Worm (Caenorhabditis elegans) whole organism, L4/young adult: Measurements from ENCODE around the gene asp-14.

Source experiments
- W03F9.2 ChIP-seq: fragments of 150-350 bp; optimal IDR thresholded peaks from 2 replicates; lab custom pipeline; 2014; ENCODE audit warnings: missing biosample characterization, missing genetic modification characterization
- dao-5 ChIP-seq: sonication (generic microtip); optimal IDR thresholded peaks from 2 replicates; lab custom pipeline; 2016; ENCODE audit warnings: missing genotype, missing genetic modification characterization, moderate library complexity, missing compliant biosample characterization
- him-1 ChIP-seq: sonication (generic microtip); optimal IDR thresholded peaks from 2 replicates; lab custom pipeline; 2016; ENCODE audit warnings: missing genotype, missing genetic modification reagents, missing genetic modification characterization, missing compliant biosample characterization

Gene asp-14

DNA sequence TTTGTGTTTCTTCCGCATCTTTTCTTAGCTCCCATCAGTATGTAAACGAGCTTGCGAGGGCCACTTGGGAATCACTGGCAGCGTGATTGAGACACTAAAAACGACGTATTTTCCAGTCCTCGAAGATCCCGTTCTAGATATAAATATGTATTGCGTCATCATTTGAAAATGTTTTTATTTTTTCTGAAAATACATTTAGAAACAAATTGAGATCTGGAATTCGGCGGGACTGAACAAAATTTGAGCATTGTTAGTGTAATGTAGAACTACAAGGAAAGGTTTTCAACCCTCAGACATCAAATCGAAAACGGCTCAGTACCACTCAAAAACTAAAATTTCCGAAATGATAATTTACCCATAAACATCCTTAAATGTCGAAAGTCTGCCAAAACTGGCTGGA is 32.9 kb downstream of the asp-14 start:
- no peak for TF ChIP-seq W03F9.2
- no peak for TF ChIP-seq him-1 (tag; lab: Kevin White, UChicago)
- no peak for TF ChIP-seq dao-5 (tag; lab: Kevin White, UChicago)

DNA sequence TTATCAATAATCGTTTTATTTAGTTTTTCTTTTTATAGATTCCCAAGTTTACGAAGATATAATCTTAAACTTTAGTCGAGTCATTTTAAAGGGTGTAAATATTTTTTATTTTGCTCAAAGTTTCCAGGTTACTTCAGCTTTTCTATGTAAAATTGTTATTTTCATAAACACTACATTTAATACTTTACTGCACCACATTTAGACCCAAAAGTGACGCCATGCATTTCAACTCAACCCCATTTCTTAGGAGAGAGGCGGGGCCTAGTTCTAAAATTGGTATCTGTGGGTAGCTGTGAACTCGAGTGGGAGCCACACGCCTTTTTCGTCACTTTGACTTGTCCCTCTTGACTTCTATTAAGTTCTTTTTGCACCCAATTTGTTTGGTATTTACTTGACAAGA is 33.9 kb downstream of the asp-14 start, which contains the start of gene T22E5.1:
T22E5.1 (plus strand) TSS at position 301 of the 400 bp plus-strand sequence.
- TF ChIP-seq dao-5 (tag; lab: Kevin White, UChicago) = no peak
- TF ChIP-seq W03F9.2 = no peak
- TF ChIP-seq him-1 (tag; lab: Kevin White, UChicago) = no peak

DNA sequence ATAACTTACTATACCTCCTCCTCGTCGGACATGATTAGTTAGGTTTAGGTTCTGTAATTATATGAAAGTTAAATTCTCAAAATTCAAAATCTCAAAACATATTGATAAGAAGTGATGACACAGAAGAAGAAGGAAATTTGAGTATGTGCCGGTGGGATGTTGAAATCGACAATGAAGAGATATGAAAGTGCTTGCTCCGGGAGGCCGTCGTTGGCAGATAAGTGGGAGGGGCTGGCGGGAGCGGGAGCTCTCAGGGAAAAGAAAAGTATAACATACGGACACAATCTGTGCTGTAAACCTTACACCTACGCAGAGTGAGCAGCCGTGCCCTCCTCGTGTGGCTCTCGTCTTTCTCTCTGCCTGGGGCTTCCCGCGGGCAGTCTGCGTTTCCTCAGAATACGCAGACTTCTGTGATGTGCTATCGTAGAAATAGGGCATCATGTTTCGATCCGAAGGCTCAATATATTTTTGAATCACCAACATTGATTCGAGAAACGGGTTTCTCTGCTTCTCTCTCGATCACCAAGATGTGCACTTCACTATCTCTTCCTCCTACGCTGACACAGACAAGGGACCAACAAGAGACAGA is 36.2 kb downstream of the asp-14 start, which contains the start of gene mup-2:
mup-2 (minus strand) TSS at position 51 of the 589 bp plus-strand sequence.
- TF ChIP-seq W03F9.2 (no peak), him-1 (tag; lab: Kevin White, UChicago) (no peak), dao-5 (tag; lab: Kevin White, UChicago) (no peak)

DNA sequence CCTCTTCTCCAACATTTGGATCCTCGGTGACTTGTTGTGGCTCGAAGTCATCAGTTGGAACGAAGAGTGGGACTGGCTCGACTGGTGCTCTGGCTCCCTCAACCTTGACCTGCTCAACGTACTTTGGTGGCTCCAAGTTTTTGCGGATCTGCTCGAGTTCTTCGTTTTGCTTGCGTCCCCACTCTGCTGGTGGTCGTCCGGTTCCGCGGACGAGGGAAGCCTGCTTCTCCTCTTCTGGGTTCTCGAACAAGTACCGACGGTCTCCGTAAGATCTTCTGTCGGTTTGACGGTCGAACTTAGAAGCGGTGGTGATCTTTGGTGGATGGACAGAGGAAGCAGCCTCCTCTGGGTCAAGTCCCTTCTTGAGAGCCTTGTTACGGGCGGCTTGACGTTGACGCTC is 37.8 kb downstream of the asp-14 start:
- TF ChIP-seq him-1 (tag; lab: Kevin White, UChicago) = no peak
- no peak for TF ChIP-seq dao-5 (tag; lab: Kevin White, UChicago)
- no peak for TF ChIP-seq W03F9.2

DNA sequence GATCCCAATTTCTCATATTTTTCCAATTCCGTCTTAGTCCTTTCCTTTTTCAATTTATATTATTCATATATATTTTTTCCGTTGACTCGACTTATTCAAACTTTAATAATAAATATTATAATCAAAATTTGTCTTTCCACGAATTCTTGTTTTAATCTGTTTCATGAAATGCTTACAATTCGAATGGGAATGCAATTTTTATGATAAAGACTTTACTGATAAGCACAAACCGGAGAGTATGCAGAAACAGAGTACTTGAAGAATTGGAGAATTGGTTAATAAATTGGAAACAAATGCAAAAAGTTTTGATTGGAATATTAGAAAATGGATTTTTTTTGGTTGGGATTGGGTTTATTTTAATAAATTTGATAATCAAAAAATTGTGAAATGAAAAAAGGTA is 38.2 kb downstream of the asp-14 start:
- TF ChIP-seq dao-5 (tag; lab: Kevin White, UChicago) (no peak), him-1 (tag; lab: Kevin White, UChicago) (no peak), W03F9.2 (no peak)

DNA sequence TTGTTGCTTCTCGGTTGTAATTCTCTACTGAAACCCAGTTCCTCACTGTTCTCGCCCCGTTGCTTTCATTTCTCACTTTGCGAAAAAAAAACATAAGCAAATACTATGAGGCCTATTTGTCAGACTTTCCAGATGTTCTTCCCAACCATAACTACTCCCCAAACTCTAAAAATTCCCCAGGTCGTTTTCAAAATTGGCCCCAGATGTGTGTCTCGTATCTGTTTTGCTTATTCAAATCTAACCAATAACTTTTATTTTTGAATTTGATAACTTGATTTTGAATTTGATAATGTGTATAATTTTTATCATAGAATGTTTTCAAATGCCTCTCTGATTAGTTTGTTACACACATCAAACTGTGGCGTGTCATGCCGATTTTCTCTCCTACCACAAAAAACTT is 38.7 kb downstream of the asp-14 start:
- TF ChIP-seq W03F9.2 (no peak), dao-5 (tag; lab: Kevin White, UChicago) (no peak)

DNA sequence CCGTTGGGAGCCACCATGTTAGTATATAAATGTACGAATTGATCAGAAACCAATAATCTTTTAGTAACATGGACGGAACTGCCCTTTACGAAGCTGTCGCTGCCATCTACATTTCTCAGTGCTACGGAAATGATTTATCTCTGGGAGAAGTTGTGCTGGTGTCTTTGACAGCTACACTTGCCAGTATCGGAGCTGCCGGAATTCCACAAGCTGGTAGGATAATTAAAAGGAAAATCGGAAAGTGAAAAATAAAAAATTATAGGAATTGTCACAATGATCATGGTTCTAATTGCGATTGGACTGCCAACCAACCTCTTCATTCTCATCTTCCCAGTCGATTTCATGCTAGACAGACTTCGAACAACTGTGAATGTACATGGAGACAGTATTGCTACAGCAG is 40.6 kb downstream of the asp-14 start:
- TF ChIP-seq W03F9.2 = no peak
- TF ChIP-seq him-1 (tag; lab: Kevin White, UChicago) = no peak
- no peak for TF ChIP-seq dao-5 (tag; lab: Kevin White, UChicago)

DNA sequence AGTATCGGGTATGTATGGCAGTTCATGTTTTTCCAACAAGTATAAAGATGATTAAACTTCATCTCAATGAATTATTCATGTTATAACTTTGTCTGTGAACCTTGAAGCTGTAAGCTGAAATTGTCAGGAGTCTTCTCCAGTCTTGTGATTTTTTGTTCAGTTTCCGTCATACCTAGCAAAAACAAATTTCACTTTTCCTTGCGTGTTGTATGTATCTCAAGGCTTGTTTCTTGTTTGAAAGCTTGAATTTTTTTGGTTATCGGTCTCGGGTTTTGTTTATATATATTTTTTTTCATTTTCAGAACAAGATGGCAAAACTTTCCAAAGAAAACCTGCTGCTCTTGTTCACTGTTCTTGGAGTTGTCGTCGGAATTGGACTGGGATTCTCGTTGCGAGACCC is 43.3 kb downstream of the asp-14 start, which contains the start of gene glt-4:
glt-4 (plus strand) TSS at position 301 of the 400 bp plus-strand sequence.
- TF ChIP-seq dao-5 (tag; lab: Kevin White, UChicago) = no peak
- TF ChIP-seq W03F9.2 = no peak
- no peak for TF ChIP-seq him-1 (tag; lab: Kevin White, UChicago)

DNA sequence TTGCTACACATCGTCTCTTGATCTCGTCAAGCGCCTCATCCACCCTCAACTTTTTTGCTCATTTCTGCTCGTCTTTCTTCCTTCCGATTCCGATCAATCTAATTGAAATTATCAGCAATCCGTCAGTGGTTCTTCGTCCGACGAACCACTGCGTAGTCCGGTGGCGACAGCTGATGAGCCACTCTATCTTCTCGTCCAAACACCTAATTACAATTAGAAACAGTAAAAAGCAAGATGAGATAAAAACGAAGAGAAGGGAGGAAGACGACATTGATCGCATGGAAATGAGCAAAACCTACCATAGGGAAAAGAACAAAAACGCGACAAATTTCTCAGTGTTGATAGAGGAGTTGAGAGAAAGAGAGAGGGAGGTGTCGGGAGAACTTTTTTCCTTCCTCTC is 47.0 kb downstream of the asp-14 start:
- TF ChIP-seq dao-5 (tag; lab: Kevin White, UChicago) = no peak
- no peak for TF ChIP-seq him-1 (tag; lab: Kevin White, UChicago)
- no peak for TF ChIP-seq W03F9.2
